Worm (Caenorhabditis elegans) whole organism, young adult: Measurements from ENCODE around the gene H28G03.2.

Experiments
- B0261.1 ChIP-seq: sonication (generic microtip); optimal IDR thresholded peaks from 2 replicates; lab custom pipeline; 2016; ENCODE audit warnings: mild to moderate bottlenecking, missing genetic modification characterization, moderate library complexity, missing compliant biosample characterization
- C06A6.2 ChIP-seq: fragments of 200-800 bp; sonication (Bioruptor generic); conservative IDR thresholded peaks from 2 replicates; pipeline ENCODE4 v1.3.6; 2022; ENCODE audit warnings: missing genetic modification characterization, missing compliant biosample characterization
- C17E4.6 ChIP-seq: fragments of 200-800 bp; sonication (Bioruptor generic); IDR thresholded peaks from 2 replicates; pipeline ENCODE4 v1.3.6; 2022; ENCODE audit warnings: missing genetic modification reagents, missing genetic modification characterization, missing compliant biosample characterization
- F23B12.7 ChIP-seq: sonication (generic microtip); optimal IDR thresholded peaks from 2 replicates; lab custom pipeline; 2017; ENCODE audit warnings: missing genetic modification characterization, mild to moderate bottlenecking, missing compliant biosample characterization, antibody characterized with exemption, moderate library complexity; ENCODE audit not compliant: insufficient read depth
- K12H6.12 ChIP-seq: fragments of 200-800 bp; sonication (Bioruptor generic); optimal IDR thresholded peaks from 2 replicates; lab custom pipeline; 2018; ENCODE audit warnings: mild to moderate bottlenecking, missing genetic modification characterization, missing compliant biosample characterization
- T26A5.8 ChIP-seq: sonication (generic microtip); optimal IDR thresholded peaks from 2 replicates; lab custom pipeline; 2016; ENCODE audit warnings: missing genetic modification characterization, missing compliant biosample characterization
- Y53G8AR.9 ChIP-seq: fragments of 200-800 bp; sonication (Bioruptor generic); conservative IDR thresholded peaks from 2 replicates; pipeline ENCODE4 v1.3.6; 2022; ENCODE audit warnings: missing genetic modification reagents, missing genetic modification characterization, missing compliant biosample characterization
- Y79H2A.3 ChIP-seq: fragments of 200-800 bp; sonication (Bioruptor generic); conservative IDR thresholded peaks from 2 replicates; pipeline ENCODE4 v1.3.6; 2022; ENCODE audit warnings: missing genetic modification reagents, missing genetic modification characterization, missing compliant biosample characterization
- Y95B8A.8 ChIP-seq: fragments of 200-800 bp; sonication (Bioruptor generic); IDR thresholded peaks from 2 replicates; pipeline ENCODE4 v1.3.6; 2022; ENCODE audit warnings: missing genetic modification reagents, missing genetic modification characterization, missing compliant biosample characterization
- akir-1 ChIP-seq: fragments of 200-800 bp; sonication (Bioruptor generic); optimal IDR thresholded peaks from 2 replicates; lab custom pipeline; 2018; ENCODE audit warnings: mild to moderate bottlenecking, missing genetic modification characterization, moderate library complexity, missing compliant biosample characterization
- aptf-2 ChIP-seq: fragments of 200-800 bp; sonication (Bioruptor generic); conservative IDR thresholded peaks from 2 replicates; pipeline ENCODE4 v1.3.6; 2022; ENCODE audit warnings: missing genetic modification reagents, missing genetic modification characterization, missing compliant biosample characterization
- attf-6 ChIP-seq: fragments of 200-800 bp; sonication (Bioruptor generic); IDR thresholded peaks from 2 replicates; pipeline ENCODE4 v1.3.6; 2022; ENCODE audit warnings: missing genetic modification reagents, missing genetic modification characterization, missing compliant biosample characterization
- bed-1 ChIP-seq: fragments of 200-800 bp; sonication (Bioruptor generic); IDR thresholded peaks from 2 replicates; pipeline ENCODE4 v1.3.6; 2022; ENCODE audit warnings: missing genetic modification reagents, missing genetic modification characterization, missing compliant biosample characterization
- cebp-1 ChIP-seq, 2 experiments: fragments of 200-800 bp in 1 of 2; sonication (Bioruptor generic) in 1 of 2; sonication (generic microtip) in 1 of 2; IDR thresholded peaks in 1 of 2; optimal IDR thresholded peaks in 1 of 2; 2 replicates each; pipeline versions ENCODE4 v1.3.6 to Lab custom; 2017 to 2022; ENCODE audit warnings: missing compliant biosample characterization in 2 of 2, missing genetic modification characterization in 2 of 2, mild to moderate bottlenecking in 1 of 2, missing genetic modification reagents in 1 of 2, moderate library complexity in 1 of 2
- ceh-40 ChIP-seq: fragments of 200-800 bp; sonication (Bioruptor generic); IDR thresholded peaks from 2 replicates; pipeline ENCODE4 v1.3.6; 2022; ENCODE audit warnings: missing genetic modification characterization, missing compliant biosample characterization
- ceh-79 ChIP-seq: sonication (generic microtip); optimal IDR thresholded peaks from 2 replicates; lab custom pipeline; 2017; ENCODE audit warnings: mild to moderate bottlenecking, missing genetic modification characterization, missing compliant biosample characterization
- ceh-91 ChIP-seq: fragments of 200-800 bp; sonication (Bioruptor generic); IDR thresholded peaks from 2 replicates; pipeline ENCODE4 v1.3.6; 2022; ENCODE audit warnings: missing genetic modification reagents, missing genetic modification characterization, missing compliant biosample characterization
- chd-7 ChIP-seq: sonication (generic microtip); optimal IDR thresholded peaks from 2 replicates; lab custom pipeline; 2016; ENCODE audit warnings: mild to moderate bottlenecking, missing genetic modification characterization, moderate library complexity, missing compliant biosample characterization
- dox-1 ChIP-seq: fragments of 200-800 bp; sonication (Bioruptor generic); IDR thresholded peaks from 2 replicates; pipeline ENCODE4 v1.3.6; 2022; ENCODE audit warnings: missing genetic modification reagents, missing genetic modification characterization, missing compliant biosample characterization
- dpff-1 ChIP-seq: sonication (generic microtip); optimal IDR thresholded peaks from 2 replicates; lab custom pipeline; 2017; ENCODE audit warnings: mild to moderate bottlenecking, missing genetic modification characterization, missing compliant biosample characterization
- efl-1 ChIP-seq: fragments of 150-350 bp; optimal IDR thresholded peaks from 2 replicates; lab custom pipeline; 2014; ENCODE audit warnings: missing biosample characterization, missing genetic modification reagents, missing genetic modification characterization
- egl-44 ChIP-seq: fragments of 200-800 bp; sonication (Bioruptor generic); IDR thresholded peaks from 2 replicates; pipeline ENCODE4 v1.3.6; 2022; ENCODE audit warnings: missing genetic modification reagents, missing genetic modification characterization, missing compliant biosample characterization
- egrh-3 ChIP-seq: fragments of 200-800 bp; sonication (Bioruptor generic); IDR thresholded peaks from 2 replicates; pipeline ENCODE4 v1.3.6; 2022; ENCODE audit warnings: missing genetic modification reagents, missing genetic modification characterization, missing compliant biosample characterization
- ekl-4 ChIP-seq: fragments of 200-800 bp; sonication (Bioruptor generic); IDR thresholded peaks from 2 replicates; pipeline ENCODE4 v1.3.6; 2022; ENCODE audit warnings: missing genetic modification reagents, missing genetic modification characterization, missing compliant biosample characterization
- hlh-12 ChIP-seq: sonication (generic microtip); optimal IDR thresholded peaks from 2 replicates; lab custom pipeline; 2016; ENCODE audit warnings: missing genetic modification characterization, missing compliant biosample characterization
- hmg-20 ChIP-seq: fragments of 200-800 bp; sonication (Bioruptor generic); IDR thresholded peaks from 2 replicates; pipeline ENCODE4 v1.3.6; 2022; ENCODE audit warnings: missing genetic modification reagents, missing genetic modification characterization, missing compliant biosample characterization
- hsf-1 ChIP-seq: fragments of 200-800 bp; sonication (Bioruptor generic); IDR thresholded peaks from 2 replicates; pipeline ENCODE4 v1.3.6; 2022; ENCODE audit warnings: missing genetic modification reagents, missing genetic modification characterization, missing compliant biosample characterization
- let-526 ChIP-seq: fragments of 200-800 bp; sonication (Bioruptor generic); IDR thresholded peaks from 2 replicates; pipeline ENCODE4 v1.3.6; 2022; ENCODE audit warnings: missing genetic modification reagents, missing genetic modification characterization, missing compliant biosample characterization
- let-607 ChIP-seq, 2 experiments: fragments of 200-800 bp in 1 of 2; sonication (Bioruptor generic) in 1 of 2; sonication (generic microtip) in 1 of 2; optimal IDR thresholded peaks; 2 replicates each; lab custom pipeline; 2016 to 2018; ENCODE audit warnings: mild to moderate bottlenecking in 2 of 2, missing compliant biosample characterization in 2 of 2, missing genetic modification characterization in 2 of 2, moderate library complexity in 2 of 2, missing genotype in 1 of 2
- lir-1 ChIP-seq: fragments of 200-800 bp; sonication (Bioruptor generic); conservative IDR thresholded peaks from 2 replicates; pipeline ENCODE4 v1.3.6; 2022; ENCODE audit warnings: missing genetic modification reagents, missing genetic modification characterization, missing compliant biosample characterization
- mcd-1 ChIP-seq: fragments of 200-800 bp; sonication (Bioruptor generic); IDR thresholded peaks from 2 replicates; pipeline ENCODE4 v1.3.6; 2022; ENCODE audit warnings: missing genetic modification reagents, missing genetic modification characterization, missing compliant biosample characterization
- mel-28 ChIP-seq: sonication (generic microtip); optimal IDR thresholded peaks from 2 replicates; lab custom pipeline; 2016; ENCODE audit warnings: borderline replicate concordance, mild to moderate bottlenecking, missing genetic modification characterization, missing compliant biosample characterization
- mes-4 ChIP-seq: sonication (generic microtip); optimal IDR thresholded peaks from 2 replicates; lab custom pipeline; 2016; ENCODE audit warnings: missing genotype, missing genetic modification characterization, missing compliant biosample characterization
- nfyb-1 ChIP-seq: fragments of 200-800 bp; sonication (Bioruptor generic); IDR thresholded peaks from 2 replicates; pipeline ENCODE4 v1.3.6; 2022; ENCODE audit warnings: missing genetic modification reagents, missing genetic modification characterization, missing compliant biosample characterization
- nhr-120 ChIP-seq: fragments of 200-800 bp; sonication (Bioruptor generic); IDR thresholded peaks from 2 replicates; pipeline ENCODE4 v1.3.6; 2022; ENCODE audit warnings: missing genetic modification characterization, missing compliant biosample characterization
- nhr-179 ChIP-seq: sonication (generic microtip); optimal IDR thresholded peaks from 2 replicates; lab custom pipeline; 2016; ENCODE audit warnings: mild to moderate bottlenecking, missing genetic modification characterization, missing compliant biosample characterization
- nhr-80 ChIP-seq: sonication (generic microtip); optimal IDR thresholded peaks from 2 replicates; lab custom pipeline; 2016; ENCODE audit warnings: missing genetic modification characterization, missing compliant biosample characterization
- pha-4 ChIP-seq: fragments of 150-350 bp; sonication (generic microtip); optimal IDR thresholded peaks from 2 replicates; lab custom pipeline; 2014; ENCODE audit warnings: missing biosample characterization, missing genetic modification reagents, missing genetic modification characterization
- repo-1 ChIP-seq: sonication (generic microtip); optimal IDR thresholded peaks from 2 replicates; lab custom pipeline; 2017; ENCODE audit warnings: mild to moderate bottlenecking, missing genetic modification characterization, missing compliant biosample characterization
- rpc-1 ChIP-seq, 2 experiments: fragments of 150-350 bp in 1 of 2; sonication (generic microtip) in 1 of 2; optimal IDR thresholded peaks; 2 replicates each; lab custom pipeline; 2014 to 2018; ENCODE audit warnings: missing biosample characterization in 1 of 2, missing genetic modification characterization in 1 of 2, missing genetic modification reagents in 1 of 2, missing genotype in 1 of 2
- sdz-38 ChIP-seq: sonication (generic microtip); optimal IDR thresholded peaks from 2 replicates; lab custom pipeline; 2016; ENCODE audit warnings: missing genotype, missing genetic modification characterization, missing compliant biosample characterization
- snpc-1.1 ChIP-seq: sonication (generic microtip); optimal IDR thresholded peaks from 2 replicates; lab custom pipeline; 2017; ENCODE audit warnings: missing genetic modification characterization, mild to moderate bottlenecking, missing compliant biosample characterization, antibody characterized with exemption, moderate library complexity, missing genotype, missing genetic modification reagents; ENCODE audit not compliant: insufficient read depth
- snpc-3.4 ChIP-seq: sonication (generic microtip); optimal IDR thresholded peaks from 2 replicates; lab custom pipeline; 2017; ENCODE audit warnings: missing genetic modification characterization, mild to moderate bottlenecking, missing compliant biosample characterization, antibody characterized with exemption, moderate library complexity, missing genotype, missing genetic modification reagents
- somi-1 ChIP-seq: fragments of 200-800 bp; sonication (Bioruptor generic); optimal IDR thresholded peaks from 2 replicates; lab custom pipeline; 2018; ENCODE audit warnings: mild to moderate bottlenecking, missing genetic modification characterization, missing compliant biosample characterization
- tbx-9 ChIP-seq: sonication (generic microtip); optimal IDR thresholded peaks from 2 replicates; lab custom pipeline; 2016; ENCODE audit warnings: borderline replicate concordance, missing genetic modification characterization, inconsistent platforms, missing compliant biosample characterization
- tlf-1 ChIP-seq: fragments of 200-800 bp; sonication (Bioruptor generic); optimal IDR thresholded peaks from 2 replicates; lab custom pipeline; 2018; ENCODE audit warnings: mild to moderate bottlenecking, missing genetic modification characterization, missing compliant biosample characterization
- xnd-1 ChIP-seq: sonication (generic microtip); optimal IDR thresholded peaks from 2 replicates; lab custom pipeline; 2016; ENCODE audit warnings: missing genotype, missing genetic modification reagents, missing genetic modification characterization, missing compliant biosample characterization
- zfh-2 ChIP-seq: fragments of 200-800 bp; sonication (Bioruptor generic); conservative IDR thresholded peaks from 2 replicates; pipeline ENCODE4 v1.3.6; 2022; ENCODE audit warnings: missing genetic modification reagents, missing genetic modification characterization, missing compliant biosample characterization

Gene H28G03.2

DNA sequence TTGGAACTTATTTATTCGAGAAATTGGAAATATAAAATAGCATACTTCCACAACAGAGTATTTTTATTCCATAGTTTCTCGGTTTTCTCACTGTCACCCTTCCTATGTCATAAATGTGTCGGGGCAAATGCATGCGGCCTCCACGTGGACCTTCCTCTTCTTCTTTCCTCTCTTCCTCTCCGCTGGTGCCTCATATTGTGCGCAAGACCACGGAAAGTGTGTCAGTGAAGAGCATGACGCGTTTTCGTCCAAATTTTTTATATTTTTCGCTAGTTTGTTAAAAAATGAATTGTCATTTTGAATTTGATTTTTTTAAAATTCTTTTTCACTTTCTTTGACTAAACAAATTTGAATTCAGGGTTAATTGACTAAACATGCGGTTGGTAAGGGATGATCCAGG is 40.5 kb upstream of the H28G03.2 start, which contains the start of gene mans-3:
mans-3 (plus strand) TSS at position 359 of the 400 bp plus-strand sequence.
- TF ChIP-seq mes-4 (tag; lab: Kevin White, UChicago) (no peak), egl-44 (GFP tag; lab: Robert Waterston, UW) (peak; percentile 42; the same call in 1 of the 2 replicates), somi-1 (peak; percentile 81), tlf-1 (peak; percentile 78), let-526 (GFP tag; lab: Robert Waterston, UW) (no peak), T26A5.8 (no peak), Y79H2A.3 (no peak), pha-4 (tag; lab: Kevin White, UChicago) (peak; percentile 23), C17E4.6 (no peak), ceh-91 (GFP tag; lab: Robert Waterston, UW) (no peak), aptf-2 (GFP tag; lab: Robert Waterston, UW) (no peak), ceh-79 (tag; lab: Kevin White, UChicago) (no peak), bed-1 (no peak), snpc-1.1 (tag; lab: Kevin White, UChicago) (no peak), ceh-40 (GFP tag; lab: Robert Waterston, UW) (no peak), akir-1 (GFP tag; lab: Kevin White, UChicago) (no peak), nhr-179 (no peak), zfh-2 (GFP tag; lab: Robert Waterston, UW) (no peak), attf-6 (GFP tag; lab: Robert Waterston, UW) (no peak), K12H6.12 (peak; percentile 83), let-607 (tag; optimal IDR thresholded peaks at IDR 0.05; lab: Kevin White, UChicago) (peak; percentile 98), snpc-3.4 (tag; lab: Kevin White, UChicago) (no peak), chd-7 (tag; lab: Kevin White, UChicago) (no peak), tbx-9 (tag; lab: Kevin White, UChicago) (no peak), rpc-1 (optimal IDR thresholded peaks at IDR 0.05; lab: Kevin White, UChicago) (no peak), rpc-1 (tag; optimal IDR thresholded peaks at IDR 0.05; lab: Kevin White, UChicago) (no peak), nhr-120 (GFP tag; lab: Robert Waterston, UW) (no peak), efl-1 (GFP tag; lab: Kevin White, UChicago) (no peak), cebp-1 (GFP tag; IDR thresholded peaks at IDR 0.05; lab: Robert Waterston, UW) (no peak), cebp-1 (tag; optimal IDR thresholded peaks at IDR 0.05; lab: Kevin White, UChicago) (no peak), lir-1 (no peak), nhr-80 (tag; lab: Kevin White, UChicago) (peak; percentile 95), dox-1 (GFP tag; lab: Robert Waterston, UW) (no peak; the same call in 1 of the 2 replicates), mcd-1 (GFP tag; lab: Robert Waterston, UW) (no peak; the same call in 1 of the 2 replicates), hmg-20 (peak; percentile 59; the same call in 1 of the 2 replicates), repo-1 (tag; lab: Kevin White, UChicago) (peak; percentile 57), xnd-1 (tag; lab: Kevin White, UChicago) (no peak), ekl-4 (GFP tag; lab: Robert Waterston, UW) (0 out of 2 replicates have a peak, but pooled peaks have one; percentile 43), F23B12.7 (peak; percentile 66), hlh-12 (no peak), nfyb-1 (GFP tag; lab: Robert Waterston, UW) (peak; percentile 75; the same call in 1 of the 2 replicates), B0261.1 (no peak), C06A6.2 (peak; percentile 64), dpff-1 (tag; lab: Kevin White, UChicago) (no peak), egrh-3 (GFP tag; lab: Robert Waterston, UW) (no peak), mel-28 (tag; lab: Kevin White, UChicago) (no peak), hsf-1 (GFP tag; lab: Robert Waterston, UW) (no peak), sdz-38 (tag; lab: Kevin White, UChicago) (no peak), Y95B8A.8 (GFP tag; lab: Robert Waterston, UW) (no peak), Y53G8AR.9 (peak; percentile 82; the same call in 1 of the 2 replicates)
